Worm (Caenorhabditis elegans) whole organism, L4 larva: ENCODE measurements around the gene T24G10.2.
A peak's percentile ranks its signal among the peaks of the same experiment; 100 is the strongest.

Experiments
- D1046.2 ChIP-seq: fragments of 200-800 bp; sonication (Bioruptor generic); IDR thresholded peaks from 2 replicates; pipeline ENCODE4 v1.3.6; 2022; ENCODE audit warnings: missing genetic modification characterization, missing compliant biosample characterization
- F26F4.8 ChIP-seq: fragments of 200-800 bp; sonication (Bioruptor generic); conservative IDR thresholded peaks from 2 replicates; pipeline ENCODE4 v1.3.6; 2022; ENCODE audit warnings: missing genetic modification characterization, missing compliant biosample characterization
- F37D6.2 ChIP-seq: sonication (generic microtip); optimal IDR thresholded peaks from 2 replicates; lab custom pipeline; 2016; ENCODE audit warnings: mild to moderate bottlenecking, missing genetic modification characterization, missing compliant biosample characterization
- T26A8.4 ChIP-seq: fragments of 200-800 bp; sonication (Bioruptor generic); IDR thresholded peaks from 2 replicates; pipeline ENCODE4 v1.3.6; 2022; ENCODE audit warnings: missing genetic modification characterization, missing compliant biosample characterization
- Y105C5A.15 ChIP-seq: fragments of 200-800 bp; sonication (Bioruptor generic); IDR thresholded peaks from 2 replicates; pipeline ENCODE4 v1.3.6; 2022; ENCODE audit warnings: missing genetic modification characterization, missing compliant biosample characterization
- Y5F2A.4 ChIP-seq: fragments of 200-800 bp; sonication (Bioruptor generic); optimal IDR thresholded peaks from 2 replicates; lab custom pipeline; 2018; ENCODE audit warnings: mild to moderate bottlenecking, missing genetic modification characterization, missing compliant biosample characterization
- Y75B8A.6 ChIP-seq: fragments of 200-800 bp; sonication (Bioruptor generic); IDR thresholded peaks from 2 replicates; pipeline ENCODE4 v1.3.6; 2022; ENCODE audit warnings: missing genetic modification reagents, missing genetic modification characterization, missing compliant biosample characterization
- ZK337.2 ChIP-seq: fragments of 200-800 bp; sonication (Bioruptor generic); IDR thresholded peaks from 2 replicates; pipeline ENCODE4 v1.3.6; 2022; ENCODE audit warnings: missing genetic modification reagents, missing genetic modification characterization, missing compliant biosample characterization
- aha-1 ChIP-seq: fragments of 150-350 bp; peaks from one replicate; lab custom pipeline; 2014; ENCODE audit warnings: missing biosample characterization, missing genetic modification characterization
- aly-2 ChIP-seq: sonication (generic microtip); optimal IDR thresholded peaks from 2 replicates; lab custom pipeline; 2018; ENCODE audit warnings: missing biosample characterization, missing genetic modification characterization
- ceh-28 ChIP-seq: fragments of 150-350 bp; optimal IDR thresholded peaks from 2 replicates; lab custom pipeline; 2014; ENCODE audit warnings: missing biosample characterization, missing genetic modification reagents, missing genetic modification characterization
- ceh-44 ChIP-seq: fragments of 200-800 bp; sonication (Bioruptor generic); IDR thresholded peaks from 2 replicates; pipeline ENCODE4 v1.3.6; 2022; ENCODE audit warnings: missing genetic modification reagents, missing genetic modification characterization, missing compliant biosample characterization
- ceh-62 ChIP-seq: sonication (generic microtip); optimal IDR thresholded peaks from 2 replicates; lab custom pipeline; 2017; ENCODE audit warnings: missing biosample characterization, missing genetic modification characterization
- ceh-82 ChIP-seq: sonication (generic microtip); optimal IDR thresholded peaks from 2 replicates; lab custom pipeline; 2017; ENCODE audit warnings: missing biosample characterization, missing genetic modification characterization
- ctbp-1 ChIP-seq: fragments of 200-800 bp; sonication (Bioruptor generic); IDR thresholded peaks from 2 replicates; pipeline ENCODE4 v1.3.6; 2022; ENCODE audit warnings: missing genetic modification reagents, missing genetic modification characterization, missing compliant biosample characterization
- daf-19 ChIP-seq: fragments of 200-800 bp; sonication (Bioruptor generic); conservative IDR thresholded peaks from 2 replicates; pipeline ENCODE4 v1.3.6; 2022; ENCODE audit warnings: missing genetic modification characterization, missing compliant biosample characterization
- fos-1 ChIP-seq: fragments of 150-350 bp; optimal IDR thresholded peaks from 2 replicates; lab custom pipeline; 2014; ENCODE audit warnings: missing biosample characterization, missing genetic modification characterization
- gei-8 ChIP-seq: fragments of 200-800 bp; sonication (Bioruptor generic); optimal IDR thresholded peaks from 2 replicates; lab custom pipeline; 2018; ENCODE audit warnings: mild to moderate bottlenecking, missing genetic modification characterization, missing compliant biosample characterization
- jun-1 ChIP-seq: fragments of 150-350 bp; optimal IDR thresholded peaks from 2 replicates; lab custom pipeline; 2014; ENCODE audit warnings: missing biosample characterization, missing genetic modification reagents, missing genetic modification characterization
- lim-7 ChIP-seq: fragments of 200-800 bp; sonication (Bioruptor generic); IDR thresholded peaks from 2 replicates; pipeline ENCODE4 v1.3.6; 2022; ENCODE audit warnings: missing genetic modification characterization, missing compliant biosample characterization
- lin-15B ChIP-seq: fragments of 150-350 bp; sonication (generic microtip); optimal IDR thresholded peaks from 3 replicates; lab custom pipeline; 2014; ENCODE audit warnings: missing biosample characterization, missing genetic modification characterization
- lin-29 ChIP-seq: fragments of 200-800 bp; sonication (Bioruptor generic); IDR thresholded peaks from 2 replicates; pipeline ENCODE4 v1.3.6; 2022; ENCODE audit warnings: missing genetic modification reagents, missing genetic modification characterization, missing compliant biosample characterization
- lin-39 ChIP-seq: fragments of 150-350 bp; optimal IDR thresholded peaks from 2 replicates; lab custom pipeline; 2014; ENCODE audit warnings: missing biosample characterization, missing genetic modification reagents, missing genetic modification characterization
- lsy-2 ChIP-seq, 2 experiments: fragments of 150-350 bp in 1 of 2; sonication (generic microtip) in 1 of 2; optimal IDR thresholded peaks; 2 replicates each; lab custom pipeline; 2014 to 2017; ENCODE audit warnings: missing biosample characterization in 2 of 2, missing genetic modification characterization in 2 of 2
- madf-5 ChIP-seq, 2 experiments: fragments of 200-800 bp; sonication (Bioruptor generic); IDR thresholded peaks; 2 replicates each; pipeline ENCODE4 v1.3.6; 2022; ENCODE audit warnings: missing compliant biosample characterization in 2 of 2, missing genetic modification characterization in 2 of 2
- mdl-1 ChIP-seq, 2 experiments: fragments of 150-350 bp in 1 of 2; sonication (generic microtip) in 1 of 2; optimal IDR thresholded peaks; 2 replicates each; lab custom pipeline; 2014 to 2017; ENCODE audit warnings: missing biosample characterization in 2 of 2, missing genetic modification characterization in 2 of 2
- mes-2 ChIP-seq: sonication (generic microtip); optimal IDR thresholded peaks from 2 replicates; lab custom pipeline; 2016; ENCODE audit warnings: missing genotype, mild to moderate bottlenecking, missing genetic modification characterization, missing compliant biosample characterization; ENCODE audit not compliant: poor library complexity, severe bottlenecking
- nhr-111 ChIP-seq: fragments of 200-800 bp; sonication (Bioruptor generic); optimal IDR thresholded peaks from 2 replicates; lab custom pipeline; 2018; ENCODE audit warnings: mild to moderate bottlenecking, missing genetic modification characterization, missing compliant biosample characterization
- nhr-25 ChIP-seq: sonication (generic microtip); optimal IDR thresholded peaks from 2 replicates; lab custom pipeline; 2017; ENCODE audit warnings: missing genetic modification characterization, mild to moderate bottlenecking, missing compliant biosample characterization, antibody characterized with exemption, moderate library complexity, borderline replicate concordance; ENCODE audit not compliant: insufficient read depth
- nhr-28 ChIP-seq: fragments of 150-350 bp; optimal IDR thresholded peaks from 2 replicates; lab custom pipeline; 2014; ENCODE audit warnings: missing biosample characterization, missing genetic modification characterization
- nhr-41 ChIP-seq: fragments of 200-800 bp; sonication (Bioruptor generic); IDR thresholded peaks from 2 replicates; pipeline ENCODE4 v1.3.6; 2022; ENCODE audit warnings: missing genetic modification reagents, missing genetic modification characterization, missing compliant biosample characterization
- nhr-42 ChIP-seq: fragments of 200-800 bp; sonication (Bioruptor generic); IDR thresholded peaks from 2 replicates; pipeline ENCODE4 v1.3.6; 2022; ENCODE audit warnings: missing genetic modification characterization, missing compliant biosample characterization
- nhr-48 ChIP-seq: sonication (generic microtip); optimal IDR thresholded peaks from 2 replicates; lab custom pipeline; 2016; ENCODE audit warnings: mild to moderate bottlenecking, missing genetic modification characterization, missing compliant biosample characterization
- nhr-6 ChIP-seq: fragments of 150-350 bp; optimal IDR thresholded peaks from 2 replicates; lab custom pipeline; 2014; ENCODE audit warnings: missing biosample characterization, missing genetic modification characterization
- pha-4 ChIP-seq, 2 experiments: fragments of 150-350 bp in 1 of 2; fragments of 200-800 bp in 1 of 2; sonication (Bioruptor generic) in 1 of 2; IDR thresholded peaks in 1 of 2; optimal IDR thresholded peaks in 1 of 2; 2 replicates each; pipeline versions ENCODE4 v1.3.6 to Lab custom; 2014 to 2022; ENCODE audit warnings: missing genetic modification characterization in 2 of 2, missing genetic modification reagents in 2 of 2, missing biosample characterization in 1 of 2, missing compliant biosample characterization in 1 of 2
- unc-39 ChIP-seq: sonication (generic microtip); optimal IDR thresholded peaks from 2 replicates; lab custom pipeline; 2017; ENCODE audit warnings: missing biosample characterization, missing genetic modification characterization

The T24G10.2 gene

ce11 chrIII:5464850-5465249 is 22.3 kb upstream of the T24G10.2 start:
- TF ChIP-seq daf-19 (no peak), gei-8 (GFP tag; lab: Kevin White, UChicago) (no peak), nhr-41 (GFP tag; lab: Robert Waterston, UW) (no peak), nhr-28 (tag; lab: Kevin White, UChicago) (peak; percentile 5), ceh-44 (GFP tag; lab: Robert Waterston, UW) (no peak), ceh-82 (tag; lab: Kevin White, UChicago) (no peak), mdl-1 (tag; optimal IDR thresholded peaks at IDR 0.05; lab: Kevin White, UChicago) (peak in 1 of 2 experiments; percentile 10)

ce11 chrIII:5464077-5464476 is 21.5 kb upstream of the T24G10.2 start, which contains the start of gene F48E8.2:
Gene F48E8.2, plus strand, starts transcription at chrIII:5464377.
- TF ChIP-seq aly-2 (no peak), nhr-48 (tag; lab: Kevin White, UChicago) (no peak), nhr-111 (GFP tag; lab: Kevin White, UChicago) (no peak), pha-4 (GFP tag; IDR thresholded peaks at IDR 0.05; lab: Robert Waterston, UW) (no peak), pha-4 (tag; optimal IDR thresholded peaks at IDR 0.05; lab: Kevin White, UChicago) (no peak), ZK337.2 (GFP tag; lab: Robert Waterston, UW) (no peak), D1046.2 (GFP tag; lab: Robert Waterston, UW) (no peak), lsy-2 (tag; optimal IDR thresholded peaks at IDR 0.05; lab: Kevin White, UChicago) (no peak)

ce11 chrIII:5461079-5461478 is 18.5 kb upstream of the T24G10.2 start, which contains the start of gene F48E8.3:
Gene F48E8.3, plus strand, starts transcription at chrIII:5461379.
- TF ChIP-seq nhr-25 (tag; lab: Kevin White, UChicago) (no peak), Y5F2A.4 (GFP tag; lab: Kevin White, UChicago) (no peak), lin-39 (tag; lab: Kevin White, UChicago) (no peak), F26F4.8 (no peak), pha-4 (GFP tag; IDR thresholded peaks at IDR 0.05; lab: Robert Waterston, UW) (no peak), pha-4 (tag; optimal IDR thresholded peaks at IDR 0.05; lab: Kevin White, UChicago) (no peak), fos-1 (tag; lab: Kevin White, UChicago) (no peak), ctbp-1 (no peak), ceh-62 (no peak), ceh-28 (tag; lab: Kevin White, UChicago) (no peak)

- TF ChIP-seq nhr-42 (GFP tag; lab: Robert Waterston, UW): no peak
- no peak for TF ChIP-seq Y75B8A.6 (GFP tag; lab: Robert Waterston, UW)
- no peak for TF ChIP-seq pha-4 (GFP tag; IDR thresholded peaks at IDR 0.05; lab: Robert Waterston, UW)
- TF ChIP-seq pha-4 (tag; optimal IDR thresholded peaks at IDR 0.05; lab: Kevin White, UChicago): no peak
- TF ChIP-seq nhr-111 (GFP tag; lab: Kevin White, UChicago): no peak
- no peak for TF ChIP-seq daf-19
- no peak for TF ChIP-seq lin-29 (GFP tag; lab: Robert Waterston, UW)
- TF ChIP-seq F37D6.2 (tag; lab: Kevin White, UChicago): no peak
- TF ChIP-seq unc-39: no peak
- TF ChIP-seq mes-2: no peak
- TF ChIP-seq lin-39 (tag; lab: Kevin White, UChicago): no peak
- TF ChIP-seq lin-15B: no peak
- TF ChIP-seq madf-5 (GFP tag; IDR thresholded peaks at IDR 0.05; lab: Robert Waterston, UW): no peak
- 0 out of 2 replicates have a peak, but pooled peaks have one; percentile 20 for TF ChIP-seq T26A8.4 (GFP tag; lab: Robert Waterston, UW)
- no peak for TF ChIP-seq nhr-6 (tag; lab: Kevin White, UChicago)
- no peak for TF ChIP-seq jun-1 (tag; lab: Kevin White, UChicago)
- no peak for TF ChIP-seq Y105C5A.15 (GFP tag; lab: Robert Waterston, UW)
- no peak for TF ChIP-seq lim-7 (GFP tag; lab: Robert Waterston, UW)
- peak; percentile 31 for TF ChIP-seq aha-1 (tag; lab: Kevin White, UChicago)
Measured at ce11 chrIII:5453290-5453689, 10.7 kb upstream of the T24G10.2 start, which contains the start of gene F48E8.4. Gene F48E8.4, plus strand, starts transcription at chrIII:5453590.
